Worm (Caenorhabditis elegans) whole organism, L4 larva: ENCODE measurements around the gene mam-2.

Source experiments
- D1046.2 ChIP-seq: fragments of 200-800 bp; sonication (Bioruptor generic); IDR thresholded peaks from 2 replicates; pipeline ENCODE4 v1.3.6; 2022; ENCODE audit warnings: missing genetic modification characterization, missing compliant biosample characterization
- F10B5.3 ChIP-seq: sonication (generic microtip); optimal IDR thresholded peaks from 2 replicates; lab custom pipeline; 2016; ENCODE audit warnings: mild to moderate bottlenecking, missing genetic modification characterization, missing compliant biosample characterization
- F44E2.7 ChIP-seq: fragments of 200-800 bp; sonication (Bioruptor generic); IDR thresholded peaks from 2 replicates; pipeline ENCODE4 v2.1.2; 2022; ENCODE audit warnings: missing genetic modification characterization, missing compliant biosample characterization
- F49E8.2 ChIP-seq: sonication (generic microtip); optimal IDR thresholded peaks from 2 replicates; lab custom pipeline; 2016; ENCODE audit warnings: missing compliant biosample characterization, mild to moderate bottlenecking, missing genetic modification characterization, borderline replicate concordance
- R02D3.7 ChIP-seq: fragments of 150-350 bp; sonication (generic microtip); optimal IDR thresholded peaks from 3 replicates; lab custom pipeline; 2014; ENCODE audit warnings: missing biosample characterization, missing genetic modification characterization
- T20F7.1 ChIP-seq: fragments of 200-800 bp; sonication (Bioruptor generic); optimal IDR thresholded peaks from 2 replicates; lab custom pipeline; 2018; ENCODE audit warnings: mild to moderate bottlenecking, missing genetic modification characterization, missing compliant biosample characterization
- T26A8.4 ChIP-seq: fragments of 200-800 bp; sonication (Bioruptor generic); IDR thresholded peaks from 2 replicates; pipeline ENCODE4 v1.3.6; 2022; ENCODE audit warnings: missing genetic modification characterization, missing compliant biosample characterization
- Y5F2A.4 ChIP-seq: fragments of 200-800 bp; sonication (Bioruptor generic); optimal IDR thresholded peaks from 2 replicates; lab custom pipeline; 2018; ENCODE audit warnings: mild to moderate bottlenecking, missing genetic modification characterization, missing compliant biosample characterization
- Y75B8A.6 ChIP-seq: fragments of 200-800 bp; sonication (Bioruptor generic); IDR thresholded peaks from 2 replicates; pipeline ENCODE4 v1.3.6; 2022; ENCODE audit warnings: missing genetic modification reagents, missing genetic modification characterization, missing compliant biosample characterization
- ZK337.2 ChIP-seq: fragments of 200-800 bp; sonication (Bioruptor generic); IDR thresholded peaks from 2 replicates; pipeline ENCODE4 v1.3.6; 2022; ENCODE audit warnings: missing genetic modification reagents, missing genetic modification characterization, missing compliant biosample characterization
- ZK546.5 ChIP-seq, 2 experiments: sonication (generic microtip); optimal IDR thresholded peaks; 2 replicates each; lab custom pipeline; 2017; ENCODE audit warnings: missing biosample characterization in 2 of 2, missing genetic modification characterization in 2 of 2
- aly-2 ChIP-seq: sonication (generic microtip); optimal IDR thresholded peaks from 2 replicates; lab custom pipeline; 2018; ENCODE audit warnings: missing biosample characterization, missing genetic modification characterization
- ama-1 ChIP-seq: fragments of 150-350 bp; optimal IDR thresholded peaks from 2 replicates; lab custom pipeline; 2014; ENCODE audit warnings: inconsistent platforms, mixed read lengths
- ceh-82 ChIP-seq: sonication (generic microtip); optimal IDR thresholded peaks from 2 replicates; lab custom pipeline; 2017; ENCODE audit warnings: missing biosample characterization, missing genetic modification characterization
- ces-1 ChIP-seq: fragments of 150-350 bp; sonication (generic microtip); optimal IDR thresholded peaks from 4 replicates; lab custom pipeline; 2014; ENCODE audit warnings: missing biosample characterization, missing genetic modification reagents, missing genetic modification characterization
- ctbp-1 ChIP-seq: fragments of 200-800 bp; sonication (Bioruptor generic); IDR thresholded peaks from 2 replicates; pipeline ENCODE4 v1.3.6; 2022; ENCODE audit warnings: missing genetic modification reagents, missing genetic modification characterization, missing compliant biosample characterization
- daf-12 ChIP-seq: fragments of 150-350 bp; optimal IDR thresholded peaks from 2 replicates; lab custom pipeline; 2014; ENCODE audit warnings: missing biosample characterization, missing genetic modification reagents, missing genetic modification characterization
- dpl-1 ChIP-seq: fragments of 150-350 bp; optimal IDR thresholded peaks from 2 replicates; lab custom pipeline; 2014; ENCODE audit warnings: missing biosample characterization, missing genetic modification reagents, missing genetic modification characterization
- duxl-1 ChIP-seq: sonication (generic microtip); optimal IDR thresholded peaks from 2 replicates; lab custom pipeline; 2016; ENCODE audit warnings: mild to moderate bottlenecking, missing genetic modification characterization, moderate library complexity, missing compliant biosample characterization; ENCODE audit not compliant: poor library complexity
- dve-1 ChIP-seq: sonication (generic microtip); optimal IDR thresholded peaks from 2 replicates; lab custom pipeline; 2017; ENCODE audit warnings: antibody characterized with exemption, mild to moderate bottlenecking, missing genetic modification characterization, missing compliant biosample characterization; ENCODE audit not compliant: insufficient read depth
- egl-43 ChIP-seq: fragments of 200-800 bp; sonication (Bioruptor generic); IDR thresholded peaks from 2 replicates; pipeline ENCODE4 v1.3.6; 2022; ENCODE audit warnings: missing genetic modification reagents, missing genetic modification characterization, missing compliant biosample characterization
- hif-1 ChIP-seq, 2 experiments: sonication (generic microtip); optimal IDR thresholded peaks; 2 replicates each; lab custom pipeline; 2016 to 2017; ENCODE audit warnings: missing compliant biosample characterization in 2 of 2, missing genetic modification characterization in 2 of 2, missing genetic modification reagents in 2 of 2, missing genotype in 2 of 2, mild to moderate bottlenecking in 1 of 2
- hlh-11 ChIP-seq: fragments of 200-800 bp; sonication (Bioruptor generic); optimal IDR thresholded peaks from 2 replicates; lab custom pipeline; 2018; ENCODE audit warnings: mild to moderate bottlenecking, missing genetic modification characterization, missing compliant biosample characterization
- hlh-30 ChIP-seq: sonication (generic microtip); optimal IDR thresholded peaks from 2 replicates; lab custom pipeline; 2017; ENCODE audit warnings: antibody characterized with exemption, mild to moderate bottlenecking, missing genetic modification characterization, missing compliant biosample characterization; ENCODE audit not compliant: insufficient read depth
- hmg-1.1 ChIP-seq: fragments of 200-800 bp; sonication (Bioruptor generic); IDR thresholded peaks from 2 replicates; pipeline ENCODE4 v1.3.6; 2022; ENCODE audit warnings: missing genetic modification reagents, missing genetic modification characterization, missing compliant biosample characterization
- jun-1 ChIP-seq: fragments of 150-350 bp; optimal IDR thresholded peaks from 2 replicates; lab custom pipeline; 2014; ENCODE audit warnings: missing biosample characterization, missing genetic modification reagents, missing genetic modification characterization
- lin-1 ChIP-seq: fragments of 200-800 bp; sonication (Bioruptor generic); IDR thresholded peaks from 2 replicates; pipeline ENCODE4 v1.3.6; 2022; ENCODE audit warnings: missing genetic modification reagents, missing genetic modification characterization, missing compliant biosample characterization
- lin-13 ChIP-seq: fragments of 150-350 bp; optimal IDR thresholded peaks from 2 replicates; lab custom pipeline; 2014; ENCODE audit warnings: missing biosample characterization, missing genetic modification reagents, missing genetic modification characterization
- lin-38 ChIP-seq: fragments of 200-800 bp; sonication (Bioruptor generic); IDR thresholded peaks from 2 replicates; pipeline ENCODE4 v1.3.6; 2022; ENCODE audit warnings: missing genetic modification reagents, missing genetic modification characterization, missing compliant biosample characterization
- lir-3 ChIP-seq: sonication (generic microtip); optimal IDR thresholded peaks from 2 replicates; lab custom pipeline; 2016; ENCODE audit warnings: mild to moderate bottlenecking, missing genetic modification characterization, missing compliant biosample characterization
- lsy-2 ChIP-seq, 2 experiments: fragments of 150-350 bp in 1 of 2; sonication (generic microtip) in 1 of 2; optimal IDR thresholded peaks; 2 replicates each; lab custom pipeline; 2014 to 2017; ENCODE audit warnings: missing biosample characterization in 2 of 2, missing genetic modification characterization in 2 of 2
- mep-1 ChIP-seq: fragments of 150-350 bp; sonication (generic microtip); optimal IDR thresholded peaks from 3 replicates; lab custom pipeline; 2014; ENCODE audit warnings: missing biosample characterization, missing genetic modification characterization
- mes-2 ChIP-seq: sonication (generic microtip); optimal IDR thresholded peaks from 2 replicates; lab custom pipeline; 2016; ENCODE audit warnings: missing genotype, mild to moderate bottlenecking, missing genetic modification characterization, missing compliant biosample characterization; ENCODE audit not compliant: poor library complexity, severe bottlenecking
- nhr-11 ChIP-seq: fragments of 150-350 bp; optimal IDR thresholded peaks from 2 replicates; lab custom pipeline; 2014; ENCODE audit warnings: missing biosample characterization, missing genetic modification characterization
- nhr-111 ChIP-seq: fragments of 200-800 bp; sonication (Bioruptor generic); optimal IDR thresholded peaks from 2 replicates; lab custom pipeline; 2018; ENCODE audit warnings: mild to moderate bottlenecking, missing genetic modification characterization, missing compliant biosample characterization
- nhr-28 ChIP-seq: fragments of 150-350 bp; optimal IDR thresholded peaks from 2 replicates; lab custom pipeline; 2014; ENCODE audit warnings: missing biosample characterization, missing genetic modification characterization
- nhr-42 ChIP-seq: fragments of 200-800 bp; sonication (Bioruptor generic); IDR thresholded peaks from 2 replicates; pipeline ENCODE4 v1.3.6; 2022; ENCODE audit warnings: missing genetic modification characterization, missing compliant biosample characterization
- nhr-48 ChIP-seq: sonication (generic microtip); optimal IDR thresholded peaks from 2 replicates; lab custom pipeline; 2016; ENCODE audit warnings: mild to moderate bottlenecking, missing genetic modification characterization, missing compliant biosample characterization
- nhr-77 ChIP-seq: fragments of 150-350 bp; optimal IDR thresholded peaks from 2 replicates; lab custom pipeline; 2014; ENCODE audit warnings: missing biosample characterization, missing genetic modification characterization
- pha-4 ChIP-seq, 2 experiments: fragments of 150-350 bp in 1 of 2; fragments of 200-800 bp in 1 of 2; sonication (Bioruptor generic) in 1 of 2; IDR thresholded peaks in 1 of 2; optimal IDR thresholded peaks in 1 of 2; 2 replicates each; pipeline versions ENCODE4 v1.3.6 to Lab custom; 2014 to 2022; ENCODE audit warnings: missing genetic modification characterization in 2 of 2, missing genetic modification reagents in 2 of 2, missing biosample characterization in 1 of 2, missing compliant biosample characterization in 1 of 2
- rbr-2 ChIP-seq: sonication (generic microtip); optimal IDR thresholded peaks from 2 replicates; lab custom pipeline; 2016; ENCODE audit warnings: missing genotype, missing genetic modification characterization, missing compliant biosample characterization
- sdz-12 ChIP-seq: fragments of 200-800 bp; sonication (Bioruptor generic); optimal IDR thresholded peaks from 2 replicates; lab custom pipeline; 2018; ENCODE audit warnings: mild to moderate bottlenecking, missing genetic modification characterization, missing compliant biosample characterization
- snpc-4 ChIP-seq: fragments of 150-350 bp; optimal IDR thresholded peaks from 2 replicates; lab custom pipeline; 2014; ENCODE audit warnings: missing biosample characterization, missing genetic modification characterization
- spr-1 ChIP-seq: sonication (generic microtip); optimal IDR thresholded peaks from 2 replicates; lab custom pipeline; 2016; ENCODE audit warnings: mild to moderate bottlenecking, missing genetic modification characterization, missing compliant biosample characterization
- unc-130 ChIP-seq: sonication (generic microtip); optimal IDR thresholded peaks from 2 replicates; lab custom pipeline; 2016; ENCODE audit warnings: missing genetic modification reagents, missing genetic modification characterization, missing compliant biosample characterization
- unc-39 ChIP-seq: sonication (generic microtip); optimal IDR thresholded peaks from 2 replicates; lab custom pipeline; 2017; ENCODE audit warnings: missing biosample characterization, missing genetic modification characterization
- vab-7 ChIP-seq: fragments of 200-800 bp; sonication (Bioruptor generic); IDR thresholded peaks from 2 replicates; pipeline ENCODE4 v1.3.6; 2022; ENCODE audit warnings: missing genetic modification reagents, missing genetic modification characterization, missing compliant biosample characterization
- zag-1 ChIP-seq: fragments of 150-350 bp; optimal IDR thresholded peaks from 2 replicates; lab custom pipeline; 2014; ENCODE audit warnings: missing biosample characterization, missing genetic modification characterization
- zfp-3 ChIP-seq: fragments of 200-800 bp; sonication (Bioruptor generic); conservative IDR thresholded peaks from 2 replicates; pipeline ENCODE4 v1.3.6; 2022; ENCODE audit warnings: missing genetic modification reagents, missing genetic modification characterization, missing compliant biosample characterization
- zip-2 ChIP-seq: fragments of 150-350 bp; optimal IDR thresholded peaks from 2 replicates; lab custom pipeline; 2014; ENCODE audit warnings: missing biosample characterization, missing genetic modification characterization

mam-2 gene

DNA sequence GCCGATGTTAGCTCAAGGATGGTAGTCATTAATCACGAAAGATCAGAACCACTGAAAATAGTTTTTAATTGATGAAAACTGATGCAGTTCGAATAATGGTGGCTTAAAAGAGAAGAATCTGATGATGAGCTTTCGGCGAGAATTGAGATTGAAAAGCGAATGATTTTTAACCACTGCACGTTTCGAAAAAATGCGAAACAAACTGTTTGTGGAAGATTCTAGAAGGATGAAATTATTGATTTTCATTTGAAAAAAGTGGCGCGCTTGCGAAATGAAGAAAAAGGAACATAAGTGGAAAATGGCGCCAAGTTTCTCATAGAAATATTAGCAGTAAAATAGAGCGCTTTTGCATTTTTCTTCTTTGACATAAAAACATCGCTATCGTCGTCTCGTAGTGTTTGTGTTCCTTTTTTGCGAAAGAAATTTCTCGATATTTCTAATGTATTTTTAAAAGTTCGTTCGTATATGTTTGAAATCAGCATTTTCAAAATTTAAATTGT lies 11.9 kb downstream of the mam-2 start, which contains the start of gene uba-1:
Gene uba-1, minus strand, starts transcription at position 51 of the 500 bp plus-strand sequence.
- peak; percentile 53 for TF ChIP-seq nhr-48 (tag; lab: Kevin White, UChicago)
- TF ChIP-seq F44E2.7 (GFP tag; lab: Robert Waterston, UW), result no peak
- no peak for TF ChIP-seq hif-1 (tag; optimal IDR thresholded peaks at IDR 0.05; lab: Kevin White, UChicago)
- peak; percentile 4 for TF ChIP-seq duxl-1 (tag; lab: Kevin White, UChicago)
- TF ChIP-seq zag-1 (tag; lab: Kevin White, UChicago), result no peak
- peak; percentile 75 for TF ChIP-seq T26A8.4 (GFP tag; lab: Robert Waterston, UW)
- 0 out of 2 replicates have a peak, but pooled peaks have one; percentile 19 for TF ChIP-seq egl-43 (GFP tag; lab: Robert Waterston, UW)
- TF ChIP-seq mep-1, result peak; percentile 80
- TF ChIP-seq ama-1, result peak; percentile 77
- peak; percentile 13 for TF ChIP-seq spr-1 (tag; lab: Kevin White, UChicago)
- TF ChIP-seq F49E8.2, result no peak
- TF ChIP-seq ces-1 (GFP tag; lab: Kevin White, UChicago), result no peak
- no peak for TF ChIP-seq ZK337.2 (GFP tag; lab: Robert Waterston, UW)
- TF ChIP-seq mes-2 (tag; lab: Kevin White, UChicago), result peak; percentile 57
- TF ChIP-seq lin-13, result no peak
- TF ChIP-seq nhr-42 (GFP tag; lab: Robert Waterston, UW), result 0 out of 2 replicates have a peak, but pooled peaks have one; percentile 41
- TF ChIP-seq dpl-1, result peak; percentile 52
- no peak for TF ChIP-seq daf-12 (tag; lab: Kevin White, UChicago)
- no peak for TF ChIP-seq unc-39 (tag; lab: Kevin White, UChicago)
- TF ChIP-seq dve-1 (tag; lab: Kevin White, UChicago), result peak; percentile 87
- 0 out of 2 replicates have a peak, but pooled peaks have one; percentile 51 for TF ChIP-seq pha-4 (GFP tag; IDR thresholded peaks at IDR 0.05; lab: Robert Waterston, UW)
- peak; percentile 15 for TF ChIP-seq pha-4 (tag; optimal IDR thresholded peaks at IDR 0.05; lab: Kevin White, UChicago)
- no peak for TF ChIP-seq nhr-11 (tag; lab: Kevin White, UChicago)
- no peak for TF ChIP-seq ceh-82 (tag; lab: Kevin White, UChicago)
- no peak for TF ChIP-seq ZK546.5 (tag; optimal IDR thresholded peaks at IDR 0.05; lab: Kevin White, UChicago)
- 0 out of 2 replicates have a peak, but pooled peaks have one; percentile 40 for TF ChIP-seq Y75B8A.6 (GFP tag; lab: Robert Waterston, UW)
- peak; percentile 56 for TF ChIP-seq rbr-2 (tag; lab: Kevin White, UChicago)
- 0 out of 2 replicates have a peak, but pooled peaks have one; percentile 14 for TF ChIP-seq ctbp-1 (GFP tag; lab: Robert Waterston, UW)
- TF ChIP-seq nhr-77 (tag; lab: Kevin White, UChicago), result peak; percentile 19
- TF ChIP-seq lsy-2 (tag; optimal IDR thresholded peaks at IDR 0.05; lab: Kevin White, UChicago), result peak in 1 of 2 experiments; percentile 69
- no peak for TF ChIP-seq D1046.2 (GFP tag; lab: Robert Waterston, UW)
- TF ChIP-seq jun-1 (tag; lab: Kevin White, UChicago), result no peak
- TF ChIP-seq lir-3 (tag; lab: Kevin White, UChicago), result no peak
- TF ChIP-seq T20F7.1 (GFP tag; lab: Kevin White, UChicago), result peak; percentile 78
- TF ChIP-seq hmg-1.1 (GFP tag; lab: Robert Waterston, UW), result peak; percentile 28; the same call in 1 of the 2 replicates
- TF ChIP-seq F10B5.3 (tag; lab: Kevin White, UChicago), result no peak
- TF ChIP-seq nhr-111 (GFP tag; lab: Kevin White, UChicago), result no peak
- peak; percentile 9 for TF ChIP-seq hlh-30
- TF ChIP-seq lin-38, result peak; percentile 81
- TF ChIP-seq unc-130 (GFP tag; lab: Kevin White, UChicago), result peak; percentile 51
- no peak for TF ChIP-seq Y5F2A.4
- no peak for TF ChIP-seq aly-2 (tag; lab: Kevin White, UChicago)
- peak; percentile 61 for TF ChIP-seq zip-2 (tag; lab: Kevin White, UChicago)
- no peak for TF ChIP-seq snpc-4 (tag; lab: Kevin White, UChicago)
- no peak for TF ChIP-seq lin-1 (GFP tag; lab: Robert Waterston, UW)
- no peak for TF ChIP-seq sdz-12 (GFP tag; lab: Kevin White, UChicago)
- peak; percentile 13 for TF ChIP-seq hlh-11 (tag; lab: Kevin White, UChicago)
- peak; percentile 92 for TF ChIP-seq zfp-3 (GFP tag; lab: Robert Waterston, UW)
- no peak for TF ChIP-seq R02D3.7 (tag; lab: Kevin White, UChicago)
- 0 out of 2 replicates have a peak, but pooled peaks have one; percentile 15 for TF ChIP-seq vab-7 (GFP tag; lab: Robert Waterston, UW)
- TF ChIP-seq nhr-28, result peak; percentile 19
